Worm (Caenorhabditis elegans): ENCODE data around the gene ech-4.

- no peak for TF ChIP-seq lin-39 (tag; optimal IDR thresholded peaks at IDR 0.05)
- TF ChIP-seq elt-2 (tag; optimal IDR thresholded peaks at IDR 0.05), result no peak
- no peak for TF ChIP-seq ama-1 (optimal IDR thresholded peaks at IDR 0.05)
- TF ChIP-seq lir-3 (tag; optimal IDR thresholded peaks at IDR 0.05; ENCODE audit: poor library complexity), result no peak
- no peak for TF ChIP-seq ets-5 (GFP tag; IDR thresholded peaks at IDR 0.05)
- no peak for TF ChIP-seq lin-15B (tag; optimal IDR thresholded peaks at IDR 0.05)
- TF ChIP-seq Y116A8C.19 (tag; optimal IDR thresholded peaks at IDR 0.05; ENCODE audit: borderline replicate concordance), result no peak
Measured at ce11 chrII:10808708-10809343, 12.0 kb upstream of the ech-4 start, which contains the start of gene R06F6.14.
